Fruit fly (Drosophila melanogaster) whole organism, embryonic: ENCODE data around the gene CG11279.

Experiments
- Adf1 ChIP-seq: fragments of 200-800 bp; sonication (Bioruptor generic); IDR thresholded peaks from 2 replicates; pipeline ENCODE4 v1.3.6; 2022; ENCODE audit warnings: missing biosample characterization, missing genetic modification characterization
- Atf-2 ChIP-seq: fragments of 200-800 bp; sonication (Bioruptor generic); optimal IDR thresholded peaks from 2 replicates; lab custom pipeline; 2016; ENCODE audit warnings: missing biosample characterization, missing genetic modification characterization
- B-H1 ChIP-seq: fragments of 200-800 bp; sonication (Bioruptor generic); IDR thresholded peaks from 3 replicates; pipeline ENCODE4 v1.3.6; 2022; ENCODE audit warnings: missing biosample characterization, missing genetic modification characterization
- Bgb ChIP-seq: fragments of 200-800 bp; sonication (Bioruptor generic); IDR thresholded peaks from 2 replicates; pipeline ENCODE4 v1.3.6; 2022; ENCODE audit warnings: missing biosample characterization, missing genetic modification characterization; ENCODE audit not compliant: partially characterized antibody
- CG1024 ChIP-seq: fragments of 200-800 bp; sonication (Bioruptor generic); IDR thresholded peaks from 2 replicates; pipeline ENCODE4 v1.3.6; 2022; ENCODE audit warnings: missing biosample characterization, missing genetic modification characterization
- CG10274 ChIP-seq: fragments of 200-800 bp; sonication (Bioruptor generic); optimal IDR thresholded peaks from 3 replicates; lab custom pipeline; 2017; ENCODE audit warnings: missing biosample characterization, mild to moderate bottlenecking, missing genetic modification characterization
- CG13775 ChIP-seq: fragments of 200-800 bp; sonication (Bioruptor generic); optimal IDR thresholded peaks from 3 replicates; lab custom pipeline; 2017; ENCODE audit warnings: missing biosample characterization, mild to moderate bottlenecking, missing genetic modification characterization
- CG14667 ChIP-seq: fragments of 200-800 bp; sonication (Bioruptor generic); IDR thresholded peaks from 2 replicates; pipeline ENCODE4 v1.3.6; 2022; ENCODE audit warnings: missing biosample characterization, missing genetic modification characterization
- CG14860 ChIP-seq: fragments of 200-800 bp; sonication (Bioruptor generic); IDR thresholded peaks from 3 replicates; pipeline ENCODE4 v1.3.6; 2022; ENCODE audit warnings: missing biosample characterization, missing genetic modification characterization; ENCODE audit not compliant: partially characterized antibody
- CG2129 ChIP-seq: fragments of 200-800 bp; sonication (Bioruptor generic); IDR thresholded peaks from 2 replicates; pipeline ENCODE4 v1.3.6; 2022; ENCODE audit warnings: missing biosample characterization, missing genetic modification characterization; ENCODE audit not compliant: partially characterized antibody
- CG30020 ChIP-seq: fragments of 200-800 bp; optimal IDR thresholded peaks from 2 replicates; lab custom pipeline; 2019; ENCODE audit warnings: missing biosample characterization, mild to moderate bottlenecking, missing genetic modification characterization, moderate library complexity
- CG32772 ChIP-seq: fragments of 200-800 bp; sonication (Bioruptor generic); IDR thresholded peaks from 2 replicates; pipeline ENCODE4 v1.3.6; 2022; ENCODE audit warnings: missing biosample characterization, missing genetic modification characterization
- CG7271 ChIP-seq: fragments of 200-800 bp; sonication (Bioruptor generic); optimal IDR thresholded peaks from 2 replicates; lab custom pipeline; 2018; ENCODE audit warnings: missing biosample characterization, mild to moderate bottlenecking, missing genetic modification characterization, moderate library complexity
- CG8924 ChIP-seq: fragments of 200-800 bp; optimal IDR thresholded peaks from 3 replicates; lab custom pipeline; 2019; ENCODE audit warnings: missing biosample characterization, mild to moderate bottlenecking, missing genetic modification characterization, moderate library complexity
- CG9437 ChIP-seq: fragments of 200-800 bp; sonication (Bioruptor generic); optimal IDR thresholded peaks from 2 replicates; lab custom pipeline; 2018; ENCODE audit warnings: missing biosample characterization, mild to moderate bottlenecking, missing genetic modification characterization
- CG9797 ChIP-seq: fragments of 200-800 bp; sonication (Bioruptor generic); optimal IDR thresholded peaks from 3 replicates; lab custom pipeline; 2018; ENCODE audit warnings: missing biosample characterization, mild to moderate bottlenecking, missing genetic modification characterization
- D ChIP-seq, 2 experiments: fragments of 200-800 bp in 1 of 2; fragments of >200 bp in 1 of 2; sonication (Bioruptor generic) in 1 of 2; optimal IDR thresholded peaks; 2 replicates in 1 of 2; 3 replicates in 1 of 2; lab custom pipeline; 2017; ENCODE audit warnings: mild to moderate bottlenecking in 1 of 2, missing biosample characterization in 1 of 2, missing genetic modification characterization in 1 of 2, missing genetic modification reagents in 1 of 2
- HHEX ChIP-seq: fragments of 200-800 bp; sonication (Bioruptor generic); optimal IDR thresholded peaks from 3 replicates; lab custom pipeline; 2017; ENCODE audit warnings: missing biosample characterization, mild to moderate bottlenecking, missing genetic modification characterization, missing genetic modification reagents
- Hmx ChIP-seq: fragments of 200-800 bp; sonication (Bioruptor generic); optimal IDR thresholded peaks from 2 replicates; lab custom pipeline; 2016; ENCODE audit warnings: missing biosample characterization, missing genetic modification characterization
- Hsf ChIP-seq: fragments of 200-800 bp; sonication (Bioruptor generic); optimal IDR thresholded peaks from 3 replicates; lab custom pipeline; 2016; ENCODE audit warnings: missing biosample characterization, missing genetic modification characterization
- Lim3 ChIP-seq: fragments of 200-800 bp; sonication (Bioruptor generic); IDR thresholded peaks from 2 replicates; pipeline ENCODE4 v1.3.6; 2022; ENCODE audit warnings: missing biosample characterization, missing genetic modification characterization
- Lpt ChIP-seq: fragments of >200 bp; optimal IDR thresholded peaks from 2 replicates; lab custom pipeline; 2018; ENCODE audit warnings: missing biosample characterization, missing genetic modification characterization
- Med ChIP-seq: fragments of 200-800 bp; sonication (Bioruptor generic); peaks from one replicate; lab custom pipeline; 2016; ENCODE audit warnings: missing biosample characterization, missing genetic modification characterization, mild to moderate bottlenecking, inconsistent platforms, moderate library complexity
- Myb ChIP-seq: fragments of 200-800 bp; sonication (Bioruptor generic); optimal IDR thresholded peaks from 2 replicates; lab custom pipeline; 2016; ENCODE audit warnings: missing biosample characterization, missing genetic modification characterization
- Oaz ChIP-seq: fragments of 200-800 bp; sonication (Bioruptor generic); IDR thresholded peaks from 2 replicates; pipeline ENCODE4 v1.3.6; 2022; ENCODE audit warnings: missing biosample characterization, missing genetic modification characterization
- Poxn ChIP-seq: fragments of 200-800 bp; sonication (Bioruptor generic); IDR thresholded peaks from 2 replicates; pipeline ENCODE4 v1.3.6; 2022; ENCODE audit warnings: missing biosample characterization, missing genetic modification characterization
- Ravus ChIP-seq: fragments of 200-800 bp; sonication (Bioruptor generic); IDR thresholded peaks from 2 replicates; pipeline ENCODE4 v1.3.6; 2022; ENCODE audit warnings: missing biosample characterization, missing genetic modification characterization
- Xbp1 ChIP-seq: fragments of 200-800 bp; sonication (Bioruptor generic); optimal IDR thresholded peaks from 3 replicates; lab custom pipeline; 2016; ENCODE audit warnings: missing biosample characterization, mild to moderate bottlenecking, missing genetic modification characterization
- chif ChIP-seq, 2 experiments: fragments of 200-800 bp; sonication (Bioruptor generic); optimal IDR thresholded peaks; 3 replicates each; lab custom pipeline; 2016; ENCODE audit warnings: missing biosample characterization in 2 of 2, missing genetic modification characterization in 2 of 2
- crc ChIP-seq: fragments of 200-800 bp; sonication (Bioruptor generic); optimal IDR thresholded peaks from 2 replicates; lab custom pipeline; 2016; ENCODE audit warnings: missing biosample characterization, missing genetic modification characterization
- croc ChIP-seq: fragments of 200-800 bp; sonication (Bioruptor generic); conservative IDR thresholded peaks from 3 replicates; pipeline ENCODE4 v1.3.6; 2022; ENCODE audit warnings: missing biosample characterization, missing genetic modification characterization
- dan ChIP-seq: fragments of 200-800 bp; sonication (Bioruptor generic); IDR thresholded peaks from 2 replicates; pipeline ENCODE4 v1.3.6; 2022; ENCODE audit warnings: missing biosample characterization, missing genetic modification characterization
- hbn ChIP-seq: fragments of 200-800 bp; sonication (Bioruptor generic); IDR thresholded peaks from 2 replicates; pipeline ENCODE4 v1.3.6; 2022; ENCODE audit warnings: missing biosample characterization, missing genetic modification characterization; ENCODE audit not compliant: partially characterized antibody
- ind ChIP-seq: fragments of 200-800 bp; sonication (Bioruptor generic); optimal IDR thresholded peaks from 3 replicates; lab custom pipeline; 2016; ENCODE audit warnings: missing biosample characterization, missing genetic modification characterization
- klu ChIP-seq: fragments of 200-800 bp; sonication (Bioruptor generic); IDR thresholded peaks from 2 replicates; pipeline ENCODE4 v1.3.6; 2022; ENCODE audit warnings: missing biosample characterization, missing genetic modification characterization
- lmd ChIP-seq: fragments of 200-800 bp; sonication (Bioruptor generic); IDR thresholded peaks from 2 replicates; pipeline ENCODE4 v1.3.6; 2022; ENCODE audit warnings: missing biosample characterization, missing genetic modification characterization
- luna ChIP-seq: fragments of 200-800 bp; sonication (Bioruptor generic); optimal IDR thresholded peaks from 2 replicates; lab custom pipeline; 2016; ENCODE audit warnings: missing biosample characterization, missing genetic modification characterization
- nerfin-1 ChIP-seq: fragments of 200-800 bp; sonication (Bioruptor generic); optimal IDR thresholded peaks from 3 replicates; lab custom pipeline; 2019; ENCODE audit warnings: missing biosample characterization, mild to moderate bottlenecking, missing genetic modification characterization, moderate library complexity
- pan ChIP-seq, 4 experiments: fragments of >200 bp in 3 of 4; fragments of 200-800 bp in 1 of 4; sonication (Bioruptor generic) in 1 of 4; optimal IDR thresholded peaks in 3 of 4; IDR thresholded peaks in 1 of 4; 2 replicates each; pipeline versions ENCODE4 v1.3.6 to Lab custom; 2017 to 2022; ENCODE audit warnings: missing biosample characterization in 2 of 4, missing genetic modification characterization in 2 of 4, mixed read lengths in 1 of 4
- pita ChIP-seq: fragments of 200-800 bp; sonication (Bioruptor generic); optimal IDR thresholded peaks from 2 replicates; lab custom pipeline; 2017; ENCODE audit warnings: missing biosample characterization, mild to moderate bottlenecking, missing genetic modification characterization
- ranshi ChIP-seq: fragments of 200-800 bp; sonication (Bioruptor generic); IDR thresholded peaks from 2 replicates; pipeline ENCODE4 v1.3.6; 2022; ENCODE audit warnings: missing biosample characterization, missing genetic modification characterization
- run ChIP-seq: fragments of 200-800 bp; sonication (Bioruptor generic); optimal IDR thresholded peaks from 3 replicates; lab custom pipeline; 2018; ENCODE audit warnings: missing biosample characterization, mild to moderate bottlenecking, missing genetic modification characterization
- sc ChIP-seq, 3 experiments: fragments of >200 bp in 2 of 3; fragments of 200-800 bp in 1 of 3; sonication (Bioruptor generic) in 1 of 3; optimal IDR thresholded peaks; 2 replicates in 2 of 3; 3 replicates in 1 of 3; lab custom pipeline; 2017; ENCODE audit warnings: mild to moderate bottlenecking in 1 of 3, missing biosample characterization in 1 of 3, missing genetic modification characterization in 1 of 3, missing genetic modification reagents in 1 of 3
- scrt ChIP-seq: fragments of 200-800 bp; sonication (Bioruptor generic); optimal IDR thresholded peaks from 2 replicates; lab custom pipeline; 2018; ENCODE audit warnings: missing biosample characterization, mild to moderate bottlenecking, missing genetic modification characterization, moderate library complexity
- seq ChIP-seq: fragments of 200-800 bp; sonication (Bioruptor generic); IDR thresholded peaks from 2 replicates; pipeline ENCODE4 v1.3.6; 2022; ENCODE audit warnings: missing biosample characterization, missing genetic modification characterization
- sr ChIP-seq: fragments of 200-800 bp; sonication (Bioruptor generic); IDR thresholded peaks from 3 replicates; pipeline ENCODE4 v1.3.6; 2022; ENCODE audit warnings: missing biosample characterization, missing genetic modification characterization
- tup ChIP-seq: fragments of 200-800 bp; sonication (Bioruptor generic); optimal IDR thresholded peaks from 2 replicates; lab custom pipeline; 2016; ENCODE audit warnings: missing biosample characterization, mild to moderate bottlenecking, missing genetic modification characterization, moderate library complexity
- zen ChIP-seq: fragments of 200-800 bp; sonication (Bioruptor generic); optimal IDR thresholded peaks from 3 replicates; lab custom pipeline; 2018; ENCODE audit warnings: missing biosample characterization, mild to moderate bottlenecking, missing genetic modification characterization, moderate library complexity
- zfh1 ChIP-seq: fragments of 200-800 bp; sonication (Bioruptor generic); IDR thresholded peaks from 3 replicates; pipeline ENCODE4 v1.3.6; 2022; ENCODE audit warnings: missing biosample characterization, missing genetic modification characterization

CG11279 gene

DNA sequence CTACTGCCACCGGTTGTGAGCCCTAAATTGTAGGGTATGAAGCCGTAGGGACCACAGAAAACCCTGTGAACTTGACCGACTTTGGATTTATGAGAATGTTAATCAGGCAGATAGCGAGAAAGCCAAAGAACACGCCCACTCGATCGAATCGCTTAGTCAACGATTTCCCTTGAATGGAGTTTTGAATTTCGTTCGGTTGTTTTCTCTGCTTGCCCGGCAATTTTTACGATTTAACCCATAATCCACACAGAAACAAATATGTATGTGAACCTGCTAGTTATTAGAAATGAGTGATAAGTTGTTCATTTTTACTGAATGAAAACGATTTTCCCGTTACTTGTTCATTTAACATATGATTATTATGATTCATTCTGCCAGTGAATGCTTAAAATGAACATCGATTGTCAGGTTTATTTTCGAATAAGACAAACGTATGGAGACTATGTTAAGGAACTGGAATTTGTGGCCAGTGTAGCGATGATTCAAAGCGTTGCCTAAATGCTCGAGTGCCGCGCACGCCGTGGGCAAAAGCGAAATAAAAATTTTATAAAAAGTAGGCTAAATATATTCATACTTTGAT, 16.6 kb upstream of the CG11279 start (continued):
- TF ChIP-seq crc (GFP tag; lab: Kevin White, UChicago) (no peak), Lim3 (no peak), Xbp1 (GFP tag; lab: Kevin White, UChicago) (peak; percentile 32), CG14860 (no peak), ind (GFP tag; lab: Kevin White, UChicago) (peak; percentile 0), chif (GFP tag; optimal IDR thresholded peaks at IDR 0.05; lab: Kevin White, UChicago) (no peak), Hsf (GFP tag; lab: Kevin White, UChicago) (no peak), pita (no peak), Med (GFP tag; lab: Kevin White, UChicago) (peak; percentile 61), luna (GFP tag; lab: Kevin White, UChicago) (no peak), CG8924 (tag; lab: Kevin White, UChicago) (peak; percentile 22), CG9437 (GFP tag; lab: Kevin White, UChicago) (no peak), Ravus (GFP tag; lab: Robert Waterston, UW) (no peak), hbn (GFP tag; lab: Robert Waterston, UW) (no peak), lmd (GFP tag; lab: Robert Waterston, UW) (peak; percentile 31; the same call in 1 of the 2 replicates), D (optimal IDR thresholded peaks at IDR 0.05; lab: Kevin White, UChicago) (no peak), D (GFP tag; optimal IDR thresholded peaks at IDR 0.05; lab: Kevin White, UChicago) (no peak), sr (GFP tag; lab: Robert Waterston, UW) (no peak), CG14667 (no peak), croc (GFP tag; lab: Robert Waterston, UW) (no peak), CG2129 (GFP tag; lab: Robert Waterston, UW) (no peak), CG10274 (GFP tag; lab: Kevin White, UChicago) (no peak), CG32772 (GFP tag; lab: Robert Waterston, UW) (no peak), Myb (GFP tag; lab: Kevin White, UChicago) (no peak), seq (GFP tag; lab: Robert Waterston, UW) (no peak), Atf-2 (GFP tag; lab: Kevin White, UChicago) (no peak), Bgb (GFP tag; lab: Robert Waterston, UW) (no peak), nerfin-1 (tag; lab: Kevin White, UChicago) (no peak), Hmx (GFP tag; lab: Kevin White, UChicago) (no peak), Lpt (no peak), CG13775 (no peak), CG1024 (GFP tag; lab: Robert Waterston, UW) (no peak), Adf1 (no peak), zen (tag; lab: Kevin White, UChicago) (no peak), scrt (no peak), HHEX (peak; percentile 27), tup (no peak), ranshi (no peak), run (tag; lab: Kevin White, UChicago) (no peak), klu (GFP tag; lab: Robert Waterston, UW) (no peak), CG30020 (tag; lab: Kevin White, UChicago) (no peak), Poxn (GFP tag; lab: Robert Waterston, UW) (no peak), dan (GFP tag; lab: Robert Waterston, UW) (no peak), zfh1 (GFP tag; lab: Robert Waterston, UW) (no peak), pan (optimal IDR thresholded peaks at IDR 0.05; lab: Kevin White, UChicago) (no peak), pan (GFP tag; optimal IDR thresholded peaks at IDR 0.05 in 1 of 2, IDR thresholded peaks at IDR 0.05 in 1 of 2) (peak in 1 of 2 experiments; percentile 53), CG7271 (tag; lab: Kevin White, UChicago) (no peak), Oaz (GFP tag; lab: Robert Waterston, UW) (0 out of 2 replicates have a peak, but pooled peaks have one; percentile 26), sc (optimal IDR thresholded peaks at IDR 0.05; lab: Kevin White, UChicago) (no peak), sc (GFP tag; optimal IDR thresholded peaks at IDR 0.05; lab: Kevin White, UChicago) (no peak), B-H1 (GFP tag; lab: Robert Waterston, UW) (no peak), CG9797 (no peak)
